Worm (Caenorhabditis elegans): Measurements from ENCODE around the gene K08B12.3.
A peak's percentile ranks its signal among the peaks of the same experiment; 100 is the strongest.

K08B12.3 gene

ce11 chrV:6231902-6232340, 3.1 kb upstream of the K08B12.3 start:
- TF ChIP-seq blmp-1 (tag; optimal IDR thresholded peaks at IDR 0.05; ENCODE audit: insufficient read depth) (no peak), nhr-25 (tag; optimal IDR thresholded peaks at IDR 0.05) (peak; percentile 31), crh-2 (tag; optimal IDR thresholded peaks at IDR 0.05) (no peak), nhr-129 (tag; optimal IDR thresholded peaks at IDR 0.05) (peak; percentile 75), C34F6.9 (tag; optimal IDR thresholded peaks at IDR 0.05) (peak; percentile 1), ztf-11 (tag; optimal IDR thresholded peaks at IDR 0.05) (no peak), sma-9 (GFP tag; optimal IDR thresholded peaks at IDR 0.05) (peak; percentile 7), sma-9 (tag; optimal IDR thresholded peaks at IDR 0.05) (no peak), lsy-2 (tag; optimal IDR thresholded peaks at IDR 0.05) (peak in 1 of 2 experiments; percentile 33), nhr-6 (tag; optimal IDR thresholded peaks at IDR 0.05) (peak; percentile 7)

ce11 chrV:6232886-6233285, 2.1 kb upstream of the K08B12.3 start:
- TF ChIP-seq nhr-129 (tag; optimal IDR thresholded peaks at IDR 0.05) (peak; percentile 28), nhr-11 (tag; optimal IDR thresholded peaks at IDR 0.05) (no peak), nhr-25 (tag; optimal IDR thresholded peaks at IDR 0.05) (peak; percentile 12), lsy-2 (tag; optimal IDR thresholded peaks at IDR 0.05) (peak in 1 of 2 experiments; percentile 42), crh-2 (tag; optimal IDR thresholded peaks at IDR 0.05) (no peak), alr-1 (tag; optimal IDR thresholded peaks at IDR 0.05) (no peak), blmp-1 (tag; optimal IDR thresholded peaks at IDR 0.05; ENCODE audit: insufficient read depth) (no peak), ama-1 (optimal IDR thresholded peaks at IDR 0.05) (no peak), F13H6.1 (tag; optimal IDR thresholded peaks at IDR 0.05) (peak; percentile 5), unc-55 (GFP tag; optimal IDR thresholded peaks at IDR 0.05) (peak; percentile 24), sem-4 (tag; optimal IDR thresholded peaks at IDR 0.05) (peak; percentile 63)

ce11 chrV:6233952-6234351, 1.0 kb upstream of the K08B12.3 start:
- TF ChIP-seq sem-4 (tag; optimal IDR thresholded peaks at IDR 0.05) (no peak), nhr-25 (tag; optimal IDR thresholded peaks at IDR 0.05) (peak; percentile 15)

- TF ChIP-seq sma-3 (GFP tag; optimal IDR thresholded peaks at IDR 0.05), result peak; percentile 73
- TF ChIP-seq sma-9 (GFP tag; optimal IDR thresholded peaks at IDR 0.05), result peak; percentile 90
- no peak for TF ChIP-seq sma-9 (tag; optimal IDR thresholded peaks at IDR 0.05)
- no peak for TF ChIP-seq lin-11 (tag; optimal IDR thresholded peaks at IDR 0.05)
- TF ChIP-seq nhr-21 (tag; optimal IDR thresholded peaks at IDR 0.05), result peak; percentile 38
- TF ChIP-seq ceh-16 (tag; optimal IDR thresholded peaks at IDR 0.05), result no peak
- peak; percentile 2 for TF ChIP-seq egl-27 (tag; optimal IDR thresholded peaks at IDR 0.05)
- TF ChIP-seq nhr-25 (tag; optimal IDR thresholded peaks at IDR 0.05), result peak; percentile 18
- peak; percentile 2 for TF ChIP-seq nhr-129 (tag; optimal IDR thresholded peaks at IDR 0.05)
These were observed 3.4 kb downstream of the K08B12.3 start for ce11 chrV:6238347-6238746.

- no peak for TF ChIP-seq unc-62 (GFP tag; optimal IDR thresholded peaks at IDR 0.05)
- no peak for TF ChIP-seq F13H6.1 (tag; optimal IDR thresholded peaks at IDR 0.05)
- TF ChIP-seq ztf-11 (tag; optimal IDR thresholded peaks at IDR 0.05), result no peak
- TF ChIP-seq alr-1 (tag; optimal IDR thresholded peaks at IDR 0.05), result no peak
- TF ChIP-seq ztf-4 (tag; optimal IDR thresholded peaks at IDR 0.05), result no peak
- TF ChIP-seq fos-1 (tag; optimal IDR thresholded peaks at IDR 0.05), result peak; percentile 56
- peak in 1 of 2 experiments; percentile 23 for TF ChIP-seq lsy-2 (tag; optimal IDR thresholded peaks at IDR 0.05)
- TF ChIP-seq unc-55 (GFP tag; optimal IDR thresholded peaks at IDR 0.05), result no peak
- no peak for TF ChIP-seq R02D3.7 (tag; optimal IDR thresholded peaks at IDR 0.05)
- TF ChIP-seq blmp-1 (tag; optimal IDR thresholded peaks at IDR 0.05; ENCODE audit: insufficient read depth), result peak; percentile 92
- TF ChIP-seq mdl-1 (tag; optimal IDR thresholded peaks at IDR 0.05), result peak; percentile 42 to 72
- no peak for TF ChIP-seq nhr-11 (tag; optimal IDR thresholded peaks at IDR 0.05)
- peak; percentile 37 for TF ChIP-seq sma-3 (GFP tag; optimal IDR thresholded peaks at IDR 0.05)
- no peak for TF ChIP-seq C34F6.9 (tag; optimal IDR thresholded peaks at IDR 0.05)
- TF ChIP-seq snpc-4 (tag; optimal IDR thresholded peaks at IDR 0.05), result no peak
- TF ChIP-seq nhr-129 (tag; optimal IDR thresholded peaks at IDR 0.05), result peak; percentile 56
- TF ChIP-seq elt-3 (tag; optimal IDR thresholded peaks at IDR 0.05), result no peak
- no peak for TF ChIP-seq aly-2 (tag; optimal IDR thresholded peaks at IDR 0.05)
- TF ChIP-seq sma-9 (GFP tag; optimal IDR thresholded peaks at IDR 0.05), result peak; percentile 97
- TF ChIP-seq sma-9 (tag; optimal IDR thresholded peaks at IDR 0.05), result no peak
- no peak for TF ChIP-seq lin-11 (tag; optimal IDR thresholded peaks at IDR 0.05)
- TF ChIP-seq ZK546.5 (tag; optimal IDR thresholded peaks at IDR 0.05), result no peak
- no peak for TF ChIP-seq lin-39 (tag; optimal IDR thresholded peaks at IDR 0.05)
- no peak for TF ChIP-seq lin-13 (GFP tag; optimal IDR thresholded peaks at IDR 0.05)
- TF ChIP-seq ztf-1 (GFP tag; conservative IDR thresholded peaks at IDR 0.05), result no peak
- TF ChIP-seq crh-2 (tag; optimal IDR thresholded peaks at IDR 0.05), result peak; percentile 56
- TF ChIP-seq nhr-12 (tag; optimal IDR thresholded peaks at IDR 0.05), result no peak
- no peak for TF ChIP-seq nhr-237 (tag; optimal IDR thresholded peaks at IDR 0.05)
- no peak for TF ChIP-seq mbf-1 (tag; optimal IDR thresholded peaks at IDR 0.05)
- no peak for TF ChIP-seq sem-4 (tag; optimal IDR thresholded peaks at IDR 0.05)
- no peak for TF ChIP-seq skn-1 (tag; optimal IDR thresholded peaks at IDR 0.05)
- TF ChIP-seq peb-1 (tag; optimal IDR thresholded peaks at IDR 0.05), result no peak
- no peak for TF ChIP-seq Y55F3AM.14 (GFP tag; optimal IDR thresholded peaks at IDR 0.05)
- peak; percentile 20 for TF ChIP-seq gmeb-1 (tag; optimal IDR thresholded peaks at IDR 0.05)
- TF ChIP-seq nhr-25 (tag; optimal IDR thresholded peaks at IDR 0.05), result peak; percentile 87
- TF ChIP-seq ama-1 (optimal IDR thresholded peaks at IDR 0.05), result no peak
- no peak for TF ChIP-seq unc-39 (tag; optimal IDR thresholded peaks at IDR 0.05)
- no peak for TF ChIP-seq mab-5 (tag; optimal IDR thresholded peaks at IDR 0.05)
- peak; percentile 72 for TF ChIP-seq nhr-21 (tag; optimal IDR thresholded peaks at IDR 0.05)
These were observed 4.9 kb downstream of the K08B12.3 start for ce11 chrV:6239855-6240254.
